Fruit fly (Drosophila melanogaster): ENCODE data around the gene Alr.

Gene Alr

DNA sequence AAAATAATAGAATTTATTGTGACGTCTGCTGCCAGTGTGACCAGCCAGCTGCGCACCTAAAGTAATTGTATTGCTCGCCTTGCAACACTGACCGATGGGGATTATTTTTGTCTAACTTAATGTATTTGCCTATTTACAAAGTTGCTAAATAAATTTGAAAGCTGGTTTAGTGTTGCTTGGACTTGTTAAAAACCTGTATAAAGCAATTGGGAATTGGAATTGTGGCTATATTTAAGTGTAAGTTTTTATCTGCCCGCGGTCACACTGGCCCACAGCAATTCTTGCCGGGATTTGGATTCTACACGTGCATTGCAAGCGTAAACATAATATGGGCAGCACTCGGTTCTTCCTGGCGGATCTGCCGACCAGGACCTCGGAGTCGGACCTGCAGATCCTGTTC lies 44.0 kb upstream of the Alr start, which contains the start of the genes CG14230 and CG14232 (continued):
- no peak for TF ChIP-seq Hr39 (optimal IDR thresholded peaks at IDR 0.05)
- TF ChIP-seq fd102C (GFP tag; optimal IDR thresholded peaks at IDR 0.05): no peak
- TF ChIP-seq CG16813 (GFP tag; IDR thresholded peaks at IDR 0.05; ENCODE audit: partially characterized antibody): no peak
- TF ChIP-seq CG17385 (GFP tag; optimal IDR thresholded peaks at IDR 0.05): no peak
- no peak for TF ChIP-seq H2.0 (GFP tag; IDR thresholded peaks at IDR 0.05)
- no peak for TF ChIP-seq CG17361 (GFP tag; IDR thresholded peaks at IDR 0.05)
- TF ChIP-seq CG14050 (GFP tag; IDR thresholded peaks at IDR 0.05): no peak
- TF ChIP-seq yki (optimal IDR thresholded peaks at IDR 0.05): no peak
- no peak for TF ChIP-seq org-1 (GFP tag; optimal IDR thresholded peaks at IDR 0.05)
- TF ChIP-seq tio (GFP tag; optimal IDR thresholded peaks at IDR 0.05): no peak
- TF ChIP-seq dmrt11E (tag; optimal IDR thresholded peaks at IDR 0.05): no peak
- TF ChIP-seq zen (tag; optimal IDR thresholded peaks at IDR 0.05): no peak
- no peak for TF ChIP-seq CG8388 (GFP tag; optimal IDR thresholded peaks at IDR 0.05)
- TF ChIP-seq CG10147 (GFP tag; optimal IDR thresholded peaks at IDR 0.05): no peak
- TF ChIP-seq mld (GFP tag; IDR thresholded peaks at IDR 0.05; ENCODE audit: partially characterized antibody): no peak
- no peak for TF ChIP-seq NfI (GFP tag; optimal IDR thresholded peaks at IDR 0.05)
- no peak for TF ChIP-seq CG12219 (GFP tag; optimal IDR thresholded peaks at IDR 0.05)
- no peak for TF ChIP-seq ken (GFP tag; IDR thresholded peaks at IDR 0.05)
- TF ChIP-seq HHEX (GFP tag; optimal IDR thresholded peaks at IDR 0.05): no peak
- TF ChIP-seq CG7745 (tag; optimal IDR thresholded peaks at IDR 0.05): no peak
- no peak for TF ChIP-seq CG8478 (optimal IDR thresholded peaks at IDR 0.05)
- TF ChIP-seq Mes4 (GFP tag; optimal IDR thresholded peaks at IDR 0.05): no peak
- no peak for TF ChIP-seq CG18599 (GFP tag; optimal IDR thresholded peaks at IDR 0.05)
- no peak for TF ChIP-seq CG11093 (GFP tag; IDR thresholded peaks at IDR 0.05)
- no peak for TF ChIP-seq lab (GFP tag; optimal IDR thresholded peaks at IDR 0.05)
- no peak for TF ChIP-seq Bgb (GFP tag; IDR thresholded peaks at IDR 0.05; ENCODE audit: partially characterized antibody)
- no peak for TF ChIP-seq CG18011 (GFP tag; optimal IDR thresholded peaks at IDR 0.05)
- TF ChIP-seq hkb (optimal IDR thresholded peaks at IDR 0.05): no peak
- no peak for TF ChIP-seq hkb (GFP tag; IDR thresholded peaks at IDR 0.05)
- TF ChIP-seq CG10654 (GFP tag; optimal IDR thresholded peaks at IDR 0.05): no peak
- TF ChIP-seq chm (GFP tag; IDR thresholded peaks at IDR 0.05): no peak
- TF ChIP-seq odd (GFP tag; optimal IDR thresholded peaks at IDR 0.05): no peak
- TF ChIP-seq row (GFP tag; IDR thresholded peaks at IDR 0.05): 0 out of 3 replicates have a peak, but pooled peaks have one; percentile 21
- no peak for TF ChIP-seq da (GFP tag; optimal IDR thresholded peaks at IDR 0.05)
- 0 out of 3 replicates have a peak, but pooled peaks have one; percentile 39 for TF ChIP-seq knrl (GFP tag; IDR thresholded peaks at IDR 0.05; ENCODE audit: partially characterized antibody)
- no peak for TF ChIP-seq wdn (GFP tag; IDR thresholded peaks at IDR 0.05)
- TF ChIP-seq jing (GFP tag; optimal IDR thresholded peaks at IDR 0.05): no peak
- no peak for TF ChIP-seq CkIIα-i1 (GFP tag; IDR thresholded peaks at IDR 0.05)
- TF ChIP-seq CG18619 (GFP tag; optimal IDR thresholded peaks at IDR 0.05): no peak
- no peak for TF ChIP-seq CG14860 (GFP tag; IDR thresholded peaks at IDR 0.05; ENCODE audit: partially characterized antibody)
- no peak for TF ChIP-seq dan (GFP tag; IDR thresholded peaks at IDR 0.05)
- no peak for TF ChIP-seq CG6272 (GFP tag; IDR thresholded peaks at IDR 0.05)
- no peak for TF ChIP-seq NC2β (GFP tag; optimal IDR thresholded peaks at IDR 0.05)
- no peak for TF ChIP-seq NK7.1 (GFP tag; optimal IDR thresholded peaks at IDR 0.05)
- no peak for TF ChIP-seq toy (GFP tag; IDR thresholded peaks at IDR 0.05)
- TF ChIP-seq HLHmδ (GFP tag; optimal IDR thresholded peaks at IDR 0.05): no peak
- no peak for TF ChIP-seq Fer1 (GFP tag; optimal IDR thresholded peaks at IDR 0.05)
- no peak for TF ChIP-seq gem (tag; optimal IDR thresholded peaks at IDR 0.05)
- no peak for TF ChIP-seq CG32532 (GFP tag; IDR thresholded peaks at IDR 0.05)
- no peak for TF ChIP-seq corto (GFP tag; optimal IDR thresholded peaks at IDR 0.05)
- TF ChIP-seq HLH54F (GFP tag; optimal IDR thresholded peaks at IDR 0.05): no peak
- TF ChIP-seq CG1792 (GFP tag; optimal IDR thresholded peaks at IDR 0.05): no peak
- TF ChIP-seq CG10565 (GFP tag; optimal IDR thresholded peaks at IDR 0.05): no peak
